Worm (Caenorhabditis elegans) whole organism, late embryonic: ENCODE data around the gene sru-12.

ENCODE experiments used
- dmd-4 ChIP-seq: sonication (generic microtip); optimal IDR thresholded peaks from 2 replicates; lab custom pipeline; 2016; ENCODE audit warnings: borderline replicate concordance, missing genetic modification characterization, missing compliant biosample characterization
- fkh-10 ChIP-seq: fragments of 150-350 bp; optimal IDR thresholded peaks from 2 replicates; lab custom pipeline; 2014; ENCODE audit warnings: missing biosample characterization, missing genetic modification reagents, missing genetic modification characterization
- mec-3 ChIP-seq: sonication (generic microtip); optimal IDR thresholded peaks from 2 replicates; lab custom pipeline; 2016; ENCODE audit warnings: borderline replicate concordance, missing genetic modification characterization, missing compliant biosample characterization
- pax-1 ChIP-seq: fragments of 150-350 bp; optimal IDR thresholded peaks from 2 replicates; lab custom pipeline; 2014; ENCODE audit warnings: missing biosample characterization, missing genetic modification characterization
- tbx-2 ChIP-seq: sonication (generic microtip); optimal IDR thresholded peaks from 2 replicates; lab custom pipeline; 2016; ENCODE audit warnings: missing genetic modification characterization, missing compliant biosample characterization

- TF ChIP-seq dmd-4 (tag; lab: Kevin White, UChicago) (no peak), pax-1 (tag; lab: Kevin White, UChicago) (no peak), fkh-10 (GFP tag; lab: Kevin White, UChicago) (no peak), tbx-2 (tag; lab: Kevin White, UChicago) (no peak), mec-3 (tag; lab: Kevin White, UChicago) (no peak)
Observed at ce11 chrIV:13561629-13562028, 21.4 kb upstream of the sru-12 start, which contains the start of the genes Y45F10B.13 and qui-1.
